Worm (Caenorhabditis elegans) whole organism, L1 larva: ENCODE results near the gene F22B5.10.

Experiments used
- C04F5.9 ChIP-seq: sonication (generic microtip); optimal IDR thresholded peaks from 2 replicates; lab custom pipeline; 2016; ENCODE audit warnings: missing genetic modification characterization, missing compliant biosample characterization
- C16A3.4 ChIP-seq: fragments of 150-350 bp; optimal IDR thresholded peaks from 2 replicates; lab custom pipeline; 2014; ENCODE audit warnings: missing biosample characterization, missing genetic modification characterization
- alr-1 ChIP-seq: fragments of 200-800 bp; sonication (Bioruptor generic); optimal IDR thresholded peaks from 2 replicates; lab custom pipeline; 2018; ENCODE audit warnings: borderline replicate concordance, mild to moderate bottlenecking, missing genetic modification characterization, missing compliant biosample characterization
- ces-1 ChIP-seq: fragments of 150-350 bp; optimal IDR thresholded peaks from 2 replicates; lab custom pipeline; 2014; ENCODE audit warnings: missing biosample characterization, missing genetic modification reagents, missing genetic modification characterization
- elt-3 ChIP-seq, 6 experiments: fragments of 150-350 bp in 1 of 6; sonication (generic microtip); optimal IDR thresholded peaks; 2 replicates each; lab custom pipeline; 2017 to 2018; ENCODE audit warnings: missing biosample characterization in 6 of 6, missing genetic modification characterization in 6 of 6, inconsistent platforms in 1 of 6
- ets-5 ChIP-seq: fragments of 200-800 bp; sonication (Bioruptor generic); IDR thresholded peaks from 2 replicates; pipeline ENCODE4 v1.3.6; 2022; ENCODE audit warnings: missing genetic modification characterization, missing compliant biosample characterization
- nhr-237 ChIP-seq: fragments of 150-350 bp; optimal IDR thresholded peaks from 2 replicates; lab custom pipeline; 2014; ENCODE audit warnings: missing biosample characterization, missing genetic modification characterization
- pag-3 ChIP-seq: sonication (generic microtip); optimal IDR thresholded peaks from 2 replicates; lab custom pipeline; 2017; ENCODE audit warnings: missing genetic modification characterization, mild to moderate bottlenecking, missing compliant biosample characterization, antibody characterized with exemption, borderline replicate concordance; ENCODE audit not compliant: insufficient read depth
- sup-37 ChIP-seq: fragments of 200-800 bp; sonication (Bioruptor generic); optimal IDR thresholded peaks from 2 replicates; lab custom pipeline; 2018; ENCODE audit warnings: mild to moderate bottlenecking, missing genetic modification characterization, missing compliant biosample characterization
- unc-62 ChIP-seq: fragments of 150-350 bp; optimal IDR thresholded peaks from 2 replicates; lab custom pipeline; 2014; ENCODE audit warnings: missing biosample characterization, missing genetic modification reagents, missing genetic modification characterization
- ztf-4 ChIP-seq: fragments of 150-350 bp; optimal IDR thresholded peaks from 2 replicates; lab custom pipeline; 2014; ENCODE audit warnings: missing biosample characterization, missing genetic modification characterization

ce11 chrII:8428947-8429919 is 37.7 kb upstream of the F22B5.10 start:
- TF ChIP-seq ztf-4 (tag; lab: Kevin White, UChicago) (no peak), sup-37 (GFP tag; lab: Kevin White, UChicago) (no peak), alr-1 (no peak), C04F5.9 (no peak), elt-3 (tag; optimal IDR thresholded peaks at IDR 0.05; lab: Kevin White, UChicago) (no peak), ces-1 (GFP tag; lab: Kevin White, UChicago) (no peak), unc-62 (GFP tag; lab: Kevin White, UChicago) (no peak), C16A3.4 (tag; lab: Kevin White, UChicago) (no peak), pag-3 (no peak), ets-5 (GFP tag; lab: Robert Waterston, UW) (no peak), nhr-237 (tag; lab: Kevin White, UChicago) (no peak)
